Fruit fly (Drosophila melanogaster) whole organism, embryonic: ENCODE data around the gene CG3008.

Experiments used
- CG10267 ChIP-seq: fragments of 200-800 bp; sonication (Bioruptor generic); optimal IDR thresholded peaks from 2 replicates; lab custom pipeline; 2018; ENCODE audit warnings: missing biosample characterization, mild to moderate bottlenecking, missing genetic modification characterization, moderate library complexity
- CG10431 ChIP-seq: fragments of 200-800 bp; sonication (Bioruptor generic); optimal IDR thresholded peaks from 3 replicates; lab custom pipeline; 2018; ENCODE audit warnings: missing biosample characterization, mild to moderate bottlenecking, missing genetic modification characterization
- CG10462 ChIP-seq: fragments of 200-800 bp; sonication (Bioruptor generic); optimal IDR thresholded peaks from 2 replicates; lab custom pipeline; 2016; ENCODE audit warnings: missing biosample characterization, missing genetic modification characterization
- CG10959 ChIP-seq: fragments of 200-800 bp; sonication (Bioruptor generic); IDR thresholded peaks from 2 replicates; pipeline ENCODE4 v1.3.6; 2022; ENCODE audit warnings: missing biosample characterization, missing genetic modification characterization
- CG10979 ChIP-seq: fragments of 200-800 bp; sonication (Bioruptor generic); optimal IDR thresholded peaks from 2 replicates; lab custom pipeline; 2018; ENCODE audit warnings: missing biosample characterization, mild to moderate bottlenecking, missing genetic modification characterization, moderate library complexity
- CG11093 ChIP-seq: fragments of 200-800 bp; sonication (Bioruptor generic); IDR thresholded peaks from 3 replicates; pipeline ENCODE4 v1.3.6; 2022; ENCODE audit warnings: missing biosample characterization, missing genetic modification characterization
- CG11560 ChIP-seq: fragments of 200-800 bp; sonication (Bioruptor generic); IDR thresholded peaks from 3 replicates; pipeline ENCODE4 v1.3.6; 2022; ENCODE audit warnings: missing biosample characterization, missing genetic modification characterization
- CG1603 ChIP-seq: fragments of 200-800 bp; sonication (Bioruptor generic); optimal IDR thresholded peaks from 2 replicates; lab custom pipeline; 2019; ENCODE audit warnings: missing biosample characterization, mild to moderate bottlenecking, missing genetic modification characterization, moderate library complexity
- CG16779 ChIP-seq: fragments of 200-800 bp; sonication (Bioruptor generic); IDR thresholded peaks from 2 replicates; pipeline ENCODE4 v1.3.6; 2022; ENCODE audit warnings: missing biosample characterization, missing genetic modification characterization
- CG16813 ChIP-seq: fragments of 200-800 bp; sonication (Bioruptor generic); IDR thresholded peaks from 3 replicates; pipeline ENCODE4 v1.3.6; 2022; ENCODE audit warnings: missing biosample characterization, missing genetic modification characterization; ENCODE audit not compliant: partially characterized antibody
- CG17186 ChIP-seq: fragments of 200-800 bp; sonication (Bioruptor generic); optimal IDR thresholded peaks from 3 replicates; lab custom pipeline; 2017; ENCODE audit warnings: missing biosample characterization, missing genetic modification reagents, missing genetic modification characterization
- CG17385 ChIP-seq: fragments of 200-800 bp; sonication (Bioruptor generic); optimal IDR thresholded peaks from 3 replicates; lab custom pipeline; 2018; ENCODE audit warnings: missing biosample characterization, mild to moderate bottlenecking, missing genetic modification characterization
- CG30020 ChIP-seq: fragments of 200-800 bp; optimal IDR thresholded peaks from 2 replicates; lab custom pipeline; 2019; ENCODE audit warnings: missing biosample characterization, mild to moderate bottlenecking, missing genetic modification characterization, moderate library complexity
- CG30403 ChIP-seq: fragments of 200-800 bp; sonication (Bioruptor generic); optimal IDR thresholded peaks from 3 replicates; lab custom pipeline; 2016; ENCODE audit warnings: missing biosample characterization, missing genetic modification characterization
- CG33557 ChIP-seq: fragments of 200-800 bp; sonication (Bioruptor generic); optimal IDR thresholded peaks from 2 replicates; lab custom pipeline; 2019; ENCODE audit warnings: missing biosample characterization, mild to moderate bottlenecking, missing genetic modification characterization, moderate library complexity
- CG34422 ChIP-seq: fragments of 200-800 bp; sonication (Bioruptor generic); IDR thresholded peaks from 3 replicates; pipeline ENCODE4 v1.3.6; 2022; ENCODE audit warnings: missing biosample characterization, missing genetic modification characterization
- CG3995 ChIP-seq: fragments of 200-800 bp; sonication (Bioruptor generic); optimal IDR thresholded peaks from 3 replicates; lab custom pipeline; 2016; ENCODE audit warnings: missing biosample characterization, missing genetic modification characterization
- CG5180 ChIP-seq: fragments of 200-800 bp; sonication (Bioruptor generic); optimal IDR thresholded peaks from 3 replicates; lab custom pipeline; 2017; ENCODE audit warnings: missing biosample characterization, missing genetic modification characterization, mild to moderate bottlenecking, moderate library complexity, missing genetic modification reagents
- CG6654 ChIP-seq: fragments of 200-800 bp; sonication (Bioruptor generic); optimal IDR thresholded peaks from 2 replicates; lab custom pipeline; 2017; ENCODE audit warnings: missing biosample characterization, mild to moderate bottlenecking, missing genetic modification characterization
- CG6765 ChIP-seq: fragments of 200-800 bp; sonication (Bioruptor generic); optimal IDR thresholded peaks from 3 replicates; lab custom pipeline; 2017; ENCODE audit warnings: missing biosample characterization, mild to moderate bottlenecking, missing genetic modification characterization
- CG8290 ChIP-seq, 3 experiments: fragments of 200-800 bp; sonication (Bioruptor generic); optimal IDR thresholded peaks; 2 replicates each; lab custom pipeline; 2016 to 2019; ENCODE audit warnings: missing biosample characterization in 3 of 3, missing genetic modification characterization in 3 of 3, mild to moderate bottlenecking in 2 of 3, moderate library complexity in 1 of 3
- CG8765 ChIP-seq: fragments of 200-800 bp; sonication (Bioruptor generic); IDR thresholded peaks from 2 replicates; pipeline ENCODE4 v1.3.6; 2022; ENCODE audit warnings: missing biosample characterization, missing genetic modification characterization
- CG8944 ChIP-seq: fragments of 200-800 bp; sonication (Bioruptor generic); optimal IDR thresholded peaks from 3 replicates; lab custom pipeline; 2016; ENCODE audit warnings: missing biosample characterization, missing genetic modification characterization
- CG9437 ChIP-seq: fragments of 200-800 bp; sonication (Bioruptor generic); optimal IDR thresholded peaks from 2 replicates; lab custom pipeline; 2018; ENCODE audit warnings: missing biosample characterization, mild to moderate bottlenecking, missing genetic modification characterization
- CG9817 ChIP-seq: fragments of 200-800 bp; sonication (Bioruptor generic); optimal IDR thresholded peaks from 2 replicates; lab custom pipeline; 2018; ENCODE audit warnings: missing biosample characterization, mild to moderate bottlenecking, missing genetic modification characterization, moderate library complexity
- CHES-1-like ChIP-seq: fragments of 200-800 bp; sonication (Bioruptor generic); optimal IDR thresholded peaks from 2 replicates; lab custom pipeline; 2016; ENCODE audit warnings: missing biosample characterization, missing genetic modification characterization
- CrebB ChIP-seq: fragments of 200-800 bp; sonication (Bioruptor generic); optimal IDR thresholded peaks from 3 replicates; lab custom pipeline; 2018; ENCODE audit warnings: missing biosample characterization, mild to moderate bottlenecking, missing genetic modification characterization
- Dip3 ChIP-seq: fragments of 200-800 bp; sonication (Bioruptor generic); optimal IDR thresholded peaks from 3 replicates; lab custom pipeline; 2016; ENCODE audit warnings: missing biosample characterization, missing genetic modification characterization
- Gug ChIP-seq: fragments of 200-800 bp; sonication (Bioruptor generic); IDR thresholded peaks from 4 replicates; pipeline ENCODE4 v1.3.6; 2022; ENCODE audit warnings: missing biosample characterization, missing genetic modification characterization
- HLHmδ ChIP-seq: fragments of 200-800 bp; sonication (Bioruptor generic); optimal IDR thresholded peaks from 2 replicates; lab custom pipeline; 2018; ENCODE audit warnings: missing biosample characterization, mild to moderate bottlenecking, missing genetic modification characterization, moderate library complexity
- Hand ChIP-seq: fragments of 200-800 bp; sonication (Bioruptor generic); optimal IDR thresholded peaks from 2 replicates; lab custom pipeline; 2017; ENCODE audit warnings: mild to moderate bottlenecking, missing biosample characterization, missing genetic modification reagents, missing genetic modification characterization
- Hr3 ChIP-seq: fragments of 200-800 bp; sonication (Bioruptor generic); optimal IDR thresholded peaks from 3 replicates; lab custom pipeline; 2016; ENCODE audit warnings: missing biosample characterization, missing genetic modification characterization
- NFAT ChIP-seq: fragments of 200-800 bp; sonication (Bioruptor generic); IDR thresholded peaks from 2 replicates; pipeline ENCODE4 v1.3.6; 2022; ENCODE audit warnings: missing biosample characterization, missing genetic modification characterization
- Pdp1 ChIP-seq, 2 experiments: fragments of 200-800 bp; sonication (Bioruptor generic); optimal IDR thresholded peaks; 3 replicates each; lab custom pipeline; 2016; ENCODE audit warnings: missing biosample characterization in 2 of 2, missing genetic modification characterization in 2 of 2, mild to moderate bottlenecking in 1 of 2, moderate library complexity in 1 of 2
- Rfx ChIP-seq: fragments of 200-800 bp; sonication (Bioruptor generic); IDR thresholded peaks from 2 replicates; pipeline ENCODE4 v1.3.6; 2022; ENCODE audit warnings: missing biosample characterization, missing genetic modification characterization
- Ssrp ChIP-seq: fragments of 200-800 bp; sonication (Bioruptor generic); optimal IDR thresholded peaks from 2 replicates; lab custom pipeline; 2018; ENCODE audit warnings: missing biosample characterization, mild to moderate bottlenecking, missing genetic modification characterization, moderate library complexity
- da ChIP-seq: fragments of 200-800 bp; sonication (Bioruptor generic); optimal IDR thresholded peaks from 2 replicates; lab custom pipeline; 2016; ENCODE audit warnings: missing biosample characterization, missing genetic modification characterization
- exex ChIP-seq: fragments of 200-800 bp; sonication (Bioruptor generic); optimal IDR thresholded peaks from 4 replicates; lab custom pipeline; 2018; ENCODE audit warnings: missing biosample characterization, mild to moderate bottlenecking, missing genetic modification characterization, moderate library complexity
- fru ChIP-seq: fragments of >200 bp; optimal IDR thresholded peaks from 2 replicates; lab custom pipeline; 2017
- gro ChIP-seq: fragments of 200-800 bp; sonication (Bioruptor generic); optimal IDR thresholded peaks from 2 replicates; lab custom pipeline; 2016; ENCODE audit warnings: missing biosample characterization, missing genetic modification characterization
- hbn ChIP-seq: fragments of 200-800 bp; sonication (Bioruptor generic); IDR thresholded peaks from 2 replicates; pipeline ENCODE4 v1.3.6; 2022; ENCODE audit warnings: missing biosample characterization, missing genetic modification characterization; ENCODE audit not compliant: partially characterized antibody
- kni ChIP-seq: fragments of 200-800 bp; sonication (Bioruptor generic); optimal IDR thresholded peaks from 3 replicates; lab custom pipeline; 2017; ENCODE audit warnings: mild to moderate bottlenecking, missing biosample characterization, missing genetic modification reagents, missing genetic modification characterization
- otp ChIP-seq: fragments of 200-800 bp; sonication (Bioruptor generic); IDR thresholded peaks from 3 replicates; pipeline ENCODE4, ENCODE4 v1.3.6; 2022; ENCODE audit warnings: missing biosample characterization, missing genetic modification characterization
- pfk ChIP-seq: fragments of 200-800 bp; sonication (Bioruptor generic); optimal IDR thresholded peaks from 2 replicates; lab custom pipeline; 2018; ENCODE audit warnings: missing biosample characterization, mild to moderate bottlenecking, missing genetic modification characterization, moderate library complexity
- pho ChIP-seq: fragments of 200-800 bp; sonication (Bioruptor generic); optimal IDR thresholded peaks from 2 replicates; lab custom pipeline; 2016; ENCODE audit warnings: missing biosample characterization, missing genetic modification characterization
- pzg ChIP-seq: fragments of 200-800 bp; sonication (Bioruptor generic); optimal IDR thresholded peaks from 3 replicates; lab custom pipeline; 2018; ENCODE audit warnings: missing biosample characterization, mild to moderate bottlenecking, missing genetic modification characterization, moderate library complexity
- shn ChIP-seq: fragments of 200-800 bp; sonication (Bioruptor generic); optimal IDR thresholded peaks from 3 replicates; lab custom pipeline; 2016; ENCODE audit warnings: missing biosample characterization, missing genetic modification characterization
- sna ChIP-seq: fragments of 200-800 bp; sonication (Bioruptor generic); IDR thresholded peaks from 2 replicates; pipeline ENCODE4 v1.3.6; 2022; ENCODE audit warnings: missing biosample characterization, missing genetic modification characterization; ENCODE audit not compliant: partially characterized antibody
- zen ChIP-seq: fragments of 200-800 bp; sonication (Bioruptor generic); optimal IDR thresholded peaks from 3 replicates; lab custom pipeline; 2018; ENCODE audit warnings: missing biosample characterization, mild to moderate bottlenecking, missing genetic modification characterization, moderate library complexity

The CG3008 gene

DNA sequence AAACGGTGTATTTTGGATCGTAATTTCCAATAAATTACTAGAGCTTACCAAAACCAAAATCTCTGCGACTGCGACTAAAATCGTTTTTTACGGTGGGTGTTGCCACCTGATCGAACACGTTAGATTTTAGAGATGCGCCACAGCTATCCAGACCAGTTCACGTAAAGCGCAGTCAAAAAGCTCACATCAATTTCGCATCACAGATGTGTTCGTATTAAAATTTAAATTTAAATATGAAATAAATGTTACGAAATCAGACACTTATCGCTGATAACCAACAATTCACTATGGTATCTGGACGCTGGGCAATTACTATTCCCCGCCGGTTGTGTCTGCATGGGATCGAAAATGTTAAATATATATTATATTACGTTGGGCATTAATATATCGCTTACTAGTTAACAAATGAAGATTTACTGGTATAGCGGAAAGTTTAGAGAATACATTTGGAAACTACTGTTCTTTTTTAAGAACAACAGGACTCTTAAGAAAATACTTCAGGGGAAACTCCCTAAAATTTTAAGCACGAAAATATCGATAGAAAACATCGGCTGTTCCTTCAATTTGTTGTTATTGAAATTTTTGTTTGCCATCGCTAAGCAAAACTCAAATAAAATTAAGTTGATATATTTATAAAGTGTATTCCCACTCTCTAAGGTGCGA is 35.8 kb upstream of the CG3008 start, which contains the start of the genes mxt and CG11927 (continued):
- no peak for TF ChIP-seq Ssrp
- peak; percentile 76 for TF ChIP-seq CG30403
- TF ChIP-seq CG10267 (tag; lab: Kevin White, UChicago), result peak; percentile 43
- TF ChIP-seq otp (GFP tag; lab: Robert Waterston, UW), result 0 out of 3 replicates have a peak, but pooled peaks have one; percentile 15
- no peak for TF ChIP-seq zen
- peak; percentile 72 for TF ChIP-seq CG17186 (GFP tag; lab: Kevin White, UChicago)
- no peak for TF ChIP-seq gro (GFP tag; lab: Kevin White, UChicago)
- no peak for TF ChIP-seq CG11560 (tag; lab: Robert Waterston, UW)
- TF ChIP-seq pzg (GFP tag; lab: Kevin White, UChicago), result peak; percentile 45
- TF ChIP-seq CG3995 (GFP tag; lab: Kevin White, UChicago), result peak; percentile 68
- TF ChIP-seq NFAT (GFP tag; lab: Robert Waterston, UW), result peak; percentile 77
- TF ChIP-seq CG1603, result no peak
- TF ChIP-seq CG16779 (GFP tag; lab: Robert Waterston, UW), result no peak
- TF ChIP-seq CG9437 (GFP tag; lab: Kevin White, UChicago), result peak; percentile 99
- TF ChIP-seq CrebB (tag; lab: Kevin White, UChicago), result no peak
- peak in 1 of 2 experiments; percentile 30 for TF ChIP-seq Pdp1 (GFP tag; optimal IDR thresholded peaks at IDR 0.05; lab: Kevin White, UChicago)
- no peak for TF ChIP-seq CG10462 (GFP tag; lab: Kevin White, UChicago)
- peak; percentile 88 for TF ChIP-seq CG16813 (GFP tag; lab: Robert Waterston, UW)
- peak; percentile 8 for TF ChIP-seq CG8944 (GFP tag; lab: Kevin White, UChicago)
- TF ChIP-seq CG33557, result no peak
- peak; percentile 49 for TF ChIP-seq CG8290 (GFP tag; optimal IDR thresholded peaks at IDR 0.05; lab: Kevin White, UChicago)
- no peak for TF ChIP-seq CG8290 (tag; optimal IDR thresholded peaks at IDR 0.05; lab: Kevin White, UChicago)
- peak; percentile 55 for TF ChIP-seq CG9817 (tag; lab: Kevin White, UChicago)
- peak; percentile 45 for TF ChIP-seq pho
- TF ChIP-seq CG10979, result no peak
- peak; percentile 44; the same call in 1 of the 3 replicates for TF ChIP-seq CG34422 (GFP tag; lab: Robert Waterston, UW)
- peak; percentile 80 for TF ChIP-seq Rfx (GFP tag; lab: Robert Waterston, UW)
- no peak for TF ChIP-seq HLHmδ
- peak; percentile 87 for TF ChIP-seq hbn
- no peak for TF ChIP-seq Hand (GFP tag; lab: Kevin White, UChicago)
- TF ChIP-seq CG6765 (GFP tag; lab: Kevin White, UChicago), result no peak
- peak; percentile 83 for TF ChIP-seq Gug (GFP tag; lab: Robert Waterston, UW)
- TF ChIP-seq CHES-1-like (GFP tag; lab: Kevin White, UChicago), result no peak
- TF ChIP-seq CG10431 (GFP tag; lab: Kevin White, UChicago), result no peak
- no peak for TF ChIP-seq CG10959 (GFP tag; lab: Robert Waterston, UW)
- TF ChIP-seq kni (GFP tag; lab: Kevin White, UChicago), result no peak
- no peak for TF ChIP-seq CG17385 (GFP tag; lab: Kevin White, UChicago)
- peak; percentile 82 for TF ChIP-seq sna (GFP tag; lab: Robert Waterston, UW)
- no peak for TF ChIP-seq CG8765 (GFP tag; lab: Robert Waterston, UW)
- no peak for TF ChIP-seq CG5180 (GFP tag; lab: Kevin White, UChicago)
- TF ChIP-seq pfk (GFP tag; lab: Kevin White, UChicago), result no peak
- peak; percentile 49 for TF ChIP-seq shn
- TF ChIP-seq Hr3 (GFP tag; lab: Kevin White, UChicago), result peak; percentile 52
- peak; percentile 33 for TF ChIP-seq Dip3 (GFP tag; lab: Kevin White, UChicago)
- no peak for TF ChIP-seq exex
- TF ChIP-seq da (GFP tag; lab: Kevin White, UChicago), result no peak
- peak; percentile 44 for TF ChIP-seq CG30020 (tag; lab: Kevin White, UChicago)
- TF ChIP-seq CG6654 (GFP tag; lab: Kevin White, UChicago), result no peak
- TF ChIP-seq CG11093 (GFP tag; lab: Robert Waterston, UW), result 0 out of 3 replicates have a peak, but pooled peaks have one; percentile 31
- TF ChIP-seq fru (lab: Kevin White, UChicago), result no peak
